Fruit fly (Drosophila melanogaster) whole organism, embryonic: ENCODE data around the gene CG12609.

Experiments used
- Bdp1 ChIP-seq: fragments of 200-800 bp; sonication (Bioruptor generic); optimal IDR thresholded peaks from 3 replicates; lab custom pipeline; 2016; ENCODE audit warnings: missing biosample characterization, missing genetic modification characterization
- BtbVII ChIP-seq: fragments of 200-800 bp; sonication (Bioruptor generic); optimal IDR thresholded peaks from 3 replicates; lab custom pipeline; 2017; ENCODE audit warnings: missing biosample characterization, mild to moderate bottlenecking, missing genetic modification characterization
- CG10959 ChIP-seq: fragments of 200-800 bp; sonication (Bioruptor generic); IDR thresholded peaks from 2 replicates; pipeline ENCODE4 v1.3.6; 2022; ENCODE audit warnings: missing biosample characterization, missing genetic modification characterization
- CG11456 ChIP-seq: fragments of 200-800 bp; sonication (Bioruptor generic); IDR thresholded peaks from 3 replicates; pipeline ENCODE4 v1.3.6; 2022; ENCODE audit warnings: missing biosample characterization, missing genetic modification characterization
- CG13624 ChIP-seq: fragments of 200-800 bp; sonication (Bioruptor generic); optimal IDR thresholded peaks from 2 replicates; lab custom pipeline; 2016; ENCODE audit warnings: missing biosample characterization, missing genetic modification characterization
- CG15011 ChIP-seq: fragments of 200-800 bp; sonication (Bioruptor generic); optimal IDR thresholded peaks from 3 replicates; lab custom pipeline; 2018; ENCODE audit warnings: missing biosample characterization, mild to moderate bottlenecking, missing genetic modification characterization
- CG15514 ChIP-seq: fragments of 200-800 bp; sonication (Bioruptor generic); optimal IDR thresholded peaks from 3 replicates; lab custom pipeline; 2017; ENCODE audit warnings: missing biosample characterization, missing genetic modification characterization, mild to moderate bottlenecking, moderate library complexity, missing genetic modification reagents
- CG17328 ChIP-seq: fragments of 200-800 bp; sonication (Bioruptor generic); IDR thresholded peaks from 2 replicates; pipeline ENCODE4 v1.3.6; 2022; ENCODE audit warnings: missing biosample characterization, missing genetic modification characterization
- CG17829 ChIP-seq: fragments of 200-800 bp; optimal IDR thresholded peaks from 2 replicates; lab custom pipeline; 2019; ENCODE audit warnings: missing biosample characterization, mild to moderate bottlenecking, missing genetic modification characterization, moderate library complexity
- CG31388 ChIP-seq: fragments of 200-800 bp; sonication (Bioruptor generic); optimal IDR thresholded peaks from 2 replicates; lab custom pipeline; 2016; ENCODE audit warnings: missing biosample characterization, missing genetic modification characterization
- CG33557 ChIP-seq: fragments of 200-800 bp; sonication (Bioruptor generic); optimal IDR thresholded peaks from 2 replicates; lab custom pipeline; 2019; ENCODE audit warnings: missing biosample characterization, mild to moderate bottlenecking, missing genetic modification characterization, moderate library complexity
- CG34422 ChIP-seq: fragments of 200-800 bp; sonication (Bioruptor generic); IDR thresholded peaks from 3 replicates; pipeline ENCODE4 v1.3.6; 2022; ENCODE audit warnings: missing biosample characterization, missing genetic modification characterization
- CG4617 ChIP-seq: fragments of 200-800 bp; sonication (Bioruptor generic); optimal IDR thresholded peaks from 3 replicates; lab custom pipeline; 2016; ENCODE audit warnings: missing biosample characterization, missing genetic modification characterization, borderline replicate concordance
- CG4730 ChIP-seq: fragments of 200-800 bp; sonication (Bioruptor generic); IDR thresholded peaks from 2 replicates; pipeline ENCODE4 v1.3.6; 2022; ENCODE audit warnings: missing biosample characterization, missing genetic modification characterization
- CG5953 ChIP-seq: fragments of 200-800 bp; sonication (Bioruptor generic); IDR thresholded peaks from 2 replicates; pipeline ENCODE4 v1.3.6; 2022; ENCODE audit warnings: missing biosample characterization, missing genetic modification characterization
- CG7271 ChIP-seq: fragments of 200-800 bp; sonication (Bioruptor generic); optimal IDR thresholded peaks from 2 replicates; lab custom pipeline; 2018; ENCODE audit warnings: missing biosample characterization, mild to moderate bottlenecking, missing genetic modification characterization, moderate library complexity
- CG7839 ChIP-seq: fragments of 200-800 bp; sonication (Bioruptor generic); optimal IDR thresholded peaks from 3 replicates; lab custom pipeline; 2018; ENCODE audit warnings: missing biosample characterization, mild to moderate bottlenecking, missing genetic modification characterization, moderate library complexity
- CG8388 ChIP-seq: fragments of 200-800 bp; sonication (Bioruptor generic); optimal IDR thresholded peaks from 2 replicates; lab custom pipeline; 2019; ENCODE audit warnings: missing biosample characterization, mild to moderate bottlenecking, missing genetic modification characterization, moderate library complexity
- CTCF ChIP-seq: fragments of 200-800 bp; sonication (Bioruptor generic); optimal IDR thresholded peaks from 2 replicates; lab custom pipeline; 2017; ENCODE audit warnings: missing biosample characterization, mild to moderate bottlenecking, missing genetic modification characterization, moderate library complexity
- D ChIP-seq, 2 experiments: fragments of 200-800 bp in 1 of 2; fragments of >200 bp in 1 of 2; sonication (Bioruptor generic) in 1 of 2; optimal IDR thresholded peaks; 2 replicates in 1 of 2; 3 replicates in 1 of 2; lab custom pipeline; 2017; ENCODE audit warnings: mild to moderate bottlenecking in 1 of 2, missing biosample characterization in 1 of 2, missing genetic modification characterization in 1 of 2, missing genetic modification reagents in 1 of 2
- Deaf1 ChIP-seq: fragments of 200-800 bp; optimal IDR thresholded peaks from 3 replicates; lab custom pipeline; 2019; ENCODE audit warnings: missing biosample characterization, mild to moderate bottlenecking, missing genetic modification characterization, moderate library complexity
- ERR ChIP-seq: fragments of 200-800 bp; sonication (Bioruptor generic); optimal IDR thresholded peaks from 2 replicates; lab custom pipeline; 2016; ENCODE audit warnings: missing biosample characterization, missing genetic modification characterization
- Hsf ChIP-seq: fragments of 200-800 bp; sonication (Bioruptor generic); optimal IDR thresholded peaks from 3 replicates; lab custom pipeline; 2016; ENCODE audit warnings: missing biosample characterization, missing genetic modification characterization
- Lhr ChIP-seq: fragments of 200-800 bp; sonication (Bioruptor generic); optimal IDR thresholded peaks from 3 replicates; lab custom pipeline; 2017; ENCODE audit warnings: mild to moderate bottlenecking, missing biosample characterization, missing genetic modification reagents, missing genetic modification characterization
- MESR4 ChIP-seq: fragments of 200-800 bp; sonication (Bioruptor generic); optimal IDR thresholded peaks from 2 replicates; lab custom pipeline; 2018; ENCODE audit warnings: missing biosample characterization, mild to moderate bottlenecking, missing genetic modification characterization, moderate library complexity
- MTF-1 ChIP-seq: fragments of 200-800 bp; sonication (Bioruptor generic); optimal IDR thresholded peaks from 2 replicates; lab custom pipeline; 2018; ENCODE audit warnings: missing biosample characterization, mild to moderate bottlenecking, missing genetic modification characterization, borderline replicate concordance
- NfI ChIP-seq: fragments of 200-800 bp; sonication (Bioruptor generic); optimal IDR thresholded peaks from 3 replicates; lab custom pipeline; 2018; ENCODE audit warnings: missing biosample characterization, mild to moderate bottlenecking, missing genetic modification characterization, moderate library complexity
- Oli ChIP-seq: fragments of 200-800 bp; sonication (Bioruptor generic); optimal IDR thresholded peaks from 2 replicates; lab custom pipeline; 2018; ENCODE audit warnings: missing biosample characterization, mild to moderate bottlenecking, missing genetic modification characterization, moderate library complexity
- Optix ChIP-seq: fragments of 200-800 bp; sonication (Bioruptor generic); IDR thresholded peaks from 3 replicates; pipeline ENCODE4 v1.3.6; 2022; ENCODE audit warnings: missing biosample characterization, missing genetic modification characterization
- PHDP ChIP-seq: fragments of 200-800 bp; sonication (Bioruptor generic); optimal IDR thresholded peaks from 3 replicates; lab custom pipeline; 2018; ENCODE audit warnings: missing biosample characterization, mild to moderate bottlenecking, missing genetic modification characterization, moderate library complexity
- Ptx1 ChIP-seq: fragments of 200-800 bp; sonication (Bioruptor generic); IDR thresholded peaks from 2 replicates; pipeline ENCODE4 v1.3.6; 2022; ENCODE audit warnings: missing biosample characterization, missing genetic modification characterization
- Ravus ChIP-seq: fragments of 200-800 bp; sonication (Bioruptor generic); IDR thresholded peaks from 2 replicates; pipeline ENCODE4 v1.3.6; 2022; ENCODE audit warnings: missing biosample characterization, missing genetic modification characterization
- al ChIP-seq: fragments of 200-800 bp; sonication (Bioruptor generic); IDR thresholded peaks from 2 replicates; pipeline ENCODE4 v1.3.6; 2022; ENCODE audit warnings: missing biosample characterization, missing genetic modification characterization
- ato ChIP-seq: fragments of 200-800 bp; sonication (Bioruptor generic); IDR thresholded peaks from 2 replicates; pipeline ENCODE4 v1.3.6; 2022; ENCODE audit warnings: missing biosample characterization, missing genetic modification characterization; ENCODE audit not compliant: partially characterized antibody
- bowl ChIP-seq: fragments of 200-800 bp; sonication (Bioruptor generic); IDR thresholded peaks from 2 replicates; pipeline ENCODE4 v1.3.6; 2022; ENCODE audit warnings: missing biosample characterization, missing genetic modification characterization
- da ChIP-seq: fragments of 200-800 bp; sonication (Bioruptor generic); optimal IDR thresholded peaks from 2 replicates; lab custom pipeline; 2016; ENCODE audit warnings: missing biosample characterization, missing genetic modification characterization
- ems ChIP-seq: fragments of 200-800 bp; sonication (Bioruptor generic); optimal IDR thresholded peaks from 3 replicates; lab custom pipeline; 2016; ENCODE audit warnings: missing biosample characterization, missing genetic modification characterization
- fd96Cb ChIP-seq: fragments of 200-800 bp; sonication (Bioruptor generic); optimal IDR thresholded peaks from 2 replicates; lab custom pipeline; 2018; ENCODE audit warnings: missing biosample characterization, mild to moderate bottlenecking, missing genetic modification characterization, moderate library complexity
- gcm ChIP-seq: fragments of 200-800 bp; sonication (Bioruptor generic); optimal IDR thresholded peaks from 2 replicates; lab custom pipeline; 2019; ENCODE audit warnings: missing biosample characterization, mild to moderate bottlenecking, missing genetic modification characterization, moderate library complexity
- kah ChIP-seq: fragments of 200-800 bp; sonication (Bioruptor generic); optimal IDR thresholded peaks from 2 replicates; lab custom pipeline; 2018; ENCODE audit warnings: missing biosample characterization, mild to moderate bottlenecking, missing genetic modification characterization
- ken ChIP-seq: fragments of 200-800 bp; sonication (Bioruptor generic); IDR thresholded peaks from 3 replicates; pipeline ENCODE4 v1.3.6; 2022; ENCODE audit warnings: missing biosample characterization, missing genetic modification characterization
- nom ChIP-seq: fragments of 200-800 bp; sonication (Bioruptor generic); optimal IDR thresholded peaks from 2 replicates; lab custom pipeline; 2017; ENCODE audit warnings: missing biosample characterization, missing genetic modification characterization, mild to moderate bottlenecking, moderate library complexity, missing genetic modification reagents
- onecut ChIP-seq: fragments of 200-800 bp; sonication (Bioruptor generic); IDR thresholded peaks from 2 replicates; pipeline ENCODE4 v1.3.6; 2022; ENCODE audit warnings: missing biosample characterization, missing genetic modification characterization
- pita ChIP-seq: fragments of 200-800 bp; sonication (Bioruptor generic); optimal IDR thresholded peaks from 2 replicates; lab custom pipeline; 2017; ENCODE audit warnings: missing biosample characterization, mild to moderate bottlenecking, missing genetic modification characterization
- pum ChIP-seq: fragments of 200-800 bp; sonication (Bioruptor generic); optimal IDR thresholded peaks from 2 replicates; lab custom pipeline; 2016; ENCODE audit warnings: missing biosample characterization, missing genetic modification characterization
- slou ChIP-seq: fragments of 200-800 bp; sonication (Bioruptor generic); optimal IDR thresholded peaks from 3 replicates; lab custom pipeline; 2016; ENCODE audit warnings: missing biosample characterization, missing genetic modification characterization
- tio ChIP-seq: fragments of 200-800 bp; sonication (Bioruptor generic); optimal IDR thresholded peaks from 2 replicates; lab custom pipeline; 2017; ENCODE audit warnings: missing biosample characterization, missing genetic modification characterization, inconsistent platforms
- unpg ChIP-seq: fragments of 200-800 bp; sonication (Bioruptor generic); optimal IDR thresholded peaks from 3 replicates; lab custom pipeline; 2018; ENCODE audit warnings: missing biosample characterization, mild to moderate bottlenecking, missing genetic modification characterization, moderate library complexity
- vfl ChIP-seq: fragments of 200-800 bp; sonication (Bioruptor generic); optimal IDR thresholded peaks from 2 replicates; lab custom pipeline; 2016; ENCODE audit warnings: missing biosample characterization, missing genetic modification characterization
- wor ChIP-seq: fragments of 200-800 bp; sonication (Bioruptor generic); IDR thresholded peaks from 2 replicates; pipeline ENCODE4 v1.3.6; 2022; ENCODE audit warnings: missing biosample characterization, missing genetic modification characterization

CG12609 gene

dm6 chrX:18774818-18775343, 26.8 kb upstream of the CG12609 start, which contains the start of gene CG6891 (continued):
- peak; percentile 26; the same call in 1 of the 2 replicates for TF ChIP-seq ato (GFP tag; lab: Robert Waterston, UW)
- peak; percentile 41; the same call in 1 of the 3 replicates for TF ChIP-seq CG34422 (GFP tag; lab: Robert Waterston, UW)
- TF ChIP-seq Lhr (GFP tag; lab: Kevin White, UChicago), result peak; percentile 27
- peak; percentile 4 for TF ChIP-seq PHDP (tag; lab: Kevin White, UChicago)
- TF ChIP-seq MTF-1, result no peak
- no peak for TF ChIP-seq D (optimal IDR thresholded peaks at IDR 0.05; lab: Kevin White, UChicago)
- TF ChIP-seq D (GFP tag; optimal IDR thresholded peaks at IDR 0.05; lab: Kevin White, UChicago), result no peak
- peak; percentile 38 for TF ChIP-seq Oli (tag; lab: Kevin White, UChicago)
- no peak for TF ChIP-seq vfl (GFP tag; lab: Kevin White, UChicago)
- no peak for TF ChIP-seq wor
- no peak for TF ChIP-seq kah
- peak; percentile 41 for TF ChIP-seq CG17829 (tag; lab: Kevin White, UChicago)
- no peak for TF ChIP-seq Ravus
- no peak for TF ChIP-seq CG31388 (GFP tag; lab: Kevin White, UChicago)
- TF ChIP-seq Bdp1, result peak; percentile 1
- TF ChIP-seq fd96Cb, result peak; percentile 2
- no peak for TF ChIP-seq pita
- TF ChIP-seq NfI (GFP tag; lab: Kevin White, UChicago), result peak; percentile 15
- TF ChIP-seq Optix (GFP tag; lab: Robert Waterston, UW), result peak; percentile 48; the same call in 1 of the 3 replicates
- peak; percentile 29; the same call in 1 of the 3 replicates for TF ChIP-seq ken
- peak; percentile 6 for TF ChIP-seq gcm
- TF ChIP-seq BtbVII, result no peak
- TF ChIP-seq Deaf1 (tag; lab: Kevin White, UChicago), result peak; percentile 97
- TF ChIP-seq MESR4 (GFP tag; lab: Kevin White, UChicago), result no peak
- 0 out of 2 replicates have a peak, but pooled peaks have one; percentile 27 for TF ChIP-seq onecut (GFP tag; lab: Robert Waterston, UW)
- no peak for TF ChIP-seq CG7271 (tag; lab: Kevin White, UChicago)
- TF ChIP-seq al (GFP tag; lab: Robert Waterston, UW), result no peak
- TF ChIP-seq Ptx1 (GFP tag; lab: Robert Waterston, UW), result 0 out of 2 replicates have a peak, but pooled peaks have one; percentile 9
- peak; percentile 42 for TF ChIP-seq CG7839 (tag; lab: Kevin White, UChicago)
- peak; percentile 54 for TF ChIP-seq nom (GFP tag; lab: Kevin White, UChicago)
- no peak for TF ChIP-seq CG4617 (GFP tag; lab: Kevin White, UChicago)
- peak; percentile 10 for TF ChIP-seq Hsf (GFP tag; lab: Kevin White, UChicago)
- TF ChIP-seq pum (GFP tag; lab: Kevin White, UChicago), result peak; percentile 39
- TF ChIP-seq da (GFP tag; lab: Kevin White, UChicago), result peak; percentile 49
- TF ChIP-seq CG13624 (GFP tag; lab: Kevin White, UChicago), result peak; percentile 16
- TF ChIP-seq slou, result no peak
- TF ChIP-seq tio, result no peak
- peak; percentile 76 for TF ChIP-seq CG33557 (GFP tag; lab: Kevin White, UChicago)
- peak; percentile 5 for TF ChIP-seq CG15514 (GFP tag; lab: Kevin White, UChicago)
- no peak for TF ChIP-seq ems (GFP tag; lab: Kevin White, UChicago)
- TF ChIP-seq CG15011 (GFP tag; lab: Kevin White, UChicago), result no peak
- TF ChIP-seq CG10959 (GFP tag; lab: Robert Waterston, UW), result 0 out of 2 replicates have a peak, but pooled peaks have one; percentile 17
- TF ChIP-seq CTCF (GFP tag; lab: Kevin White, UChicago), result no peak
- no peak for TF ChIP-seq CG4730
- no peak for TF ChIP-seq bowl
- peak; percentile 48; the same call in 1 of the 2 replicates for TF ChIP-seq CG5953 (GFP tag; lab: Robert Waterston, UW)
- TF ChIP-seq ERR (GFP tag; lab: Kevin White, UChicago), result no peak
- TF ChIP-seq CG17328 (GFP tag; lab: Robert Waterston, UW), result peak; percentile 60; the same call in 1 of the 2 replicates
- peak; percentile 41 for TF ChIP-seq unpg (GFP tag; lab: Kevin White, UChicago)
- peak; percentile 21 for TF ChIP-seq CG8388 (GFP tag; lab: Kevin White, UChicago)
- 0 out of 3 replicates have a peak, but pooled peaks have one; percentile 25 for TF ChIP-seq CG11456 (GFP tag; lab: Robert Waterston, UW)
